Fruit fly (Drosophila melanogaster): ENCODE data around the gene Pdcd4.
A peak's percentile ranks its signal among the peaks of the same experiment; 100 is the strongest.

Pdcd4 gene

dm6 chrX:13783958-13784907 is 29.0 kb upstream of the Pdcd4 start (continued):
- TF ChIP-seq CG6854 (GFP tag; optimal IDR thresholded peaks at IDR 0.05) (no peak), topi (GFP tag; optimal IDR thresholded peaks at IDR 0.05) (peak; percentile 27), CG6808 (GFP tag; optimal IDR thresholded peaks at IDR 0.05) (peak; percentile 23), Ets96B (tag; optimal IDR thresholded peaks at IDR 0.05) (peak; percentile 27), Hr39 (GFP tag; optimal IDR thresholded peaks at IDR 0.05) (peak; percentile 38), Gug (GFP tag; IDR thresholded peaks at IDR 0.05) (peak; percentile 55; the same call in 1 of the 2 replicates), CG6163 (GFP tag; IDR thresholded peaks at IDR 0.05) (no peak), salr (GFP tag; optimal IDR thresholded peaks at IDR 0.05) (peak in 1 of 2 experiments; percentile 16), OdsH (GFP tag; optimal IDR thresholded peaks at IDR 0.05) (peak; percentile 66), Lpt (GFP tag; optimal IDR thresholded peaks at IDR 0.05) (peak; percentile 23), CG6792 (GFP tag; optimal IDR thresholded peaks at IDR 0.05) (peak; percentile 27), fd59A (GFP tag; optimal IDR thresholded peaks at IDR 0.05) (peak; percentile 28), Ets21C (GFP tag; optimal IDR thresholded peaks at IDR 0.05) (no peak), CG31627 (GFP tag; optimal IDR thresholded peaks at IDR 0.05) (peak; percentile 32), fd85E (GFP tag; optimal IDR thresholded peaks at IDR 0.05) (no peak), CG16779 (tag; optimal IDR thresholded peaks at IDR 0.05) (peak; percentile 8), Hr4 (GFP tag; optimal IDR thresholded peaks at IDR 0.05) (peak; percentile 84), CG11762 (GFP tag; optimal IDR thresholded peaks at IDR 0.05; ENCODE audit: insufficient read depth) (no peak), Hr38 (GFP tag; optimal IDR thresholded peaks at IDR 0.05) (no peak), vri (GFP tag; optimal IDR thresholded peaks at IDR 0.05) (no peak), CG10669 (GFP tag; optimal IDR thresholded peaks at IDR 0.05) (peak; percentile 33), Met (GFP tag; optimal IDR thresholded peaks at IDR 0.05) (peak; percentile 56), eg (GFP tag; IDR thresholded peaks at IDR 0.05) (peak; percentile 74), dac (GFP tag; optimal IDR thresholded peaks at IDR 0.05) (peak; percentile 58), CG3032 (tag; optimal IDR thresholded peaks at IDR 0.05) (peak; percentile 43), svp (GFP tag) (peak; percentile 49), Smox (GFP tag; optimal IDR thresholded peaks at IDR 0.05) (peak; percentile 27), CG3919 (GFP tag; optimal IDR thresholded peaks at IDR 0.05) (peak; percentile 61), CG9139 (GFP tag; optimal IDR thresholded peaks at IDR 0.05) (no peak), Blimp-1 (GFP tag; optimal IDR thresholded peaks at IDR 0.05) (no peak), net (GFP tag; optimal IDR thresholded peaks at IDR 0.05) (peak; percentile 69), Sox14 (GFP tag; optimal IDR thresholded peaks at IDR 0.05) (peak; percentile 32), achi (GFP tag; optimal IDR thresholded peaks at IDR 0.05) (peak; percentile 38), pdm3 (GFP tag; optimal IDR thresholded peaks at IDR 0.05) (peak; percentile 66)

- TF ChIP-seq dac (GFP tag; optimal IDR thresholded peaks at IDR 0.05), result peak; percentile 15
- TF ChIP-seq Eip78C (GFP tag), result peak; percentile 1
- no peak for TF ChIP-seq Sox15 (GFP tag; optimal IDR thresholded peaks at IDR 0.05)
- peak; percentile 9 for TF ChIP-seq net (GFP tag; optimal IDR thresholded peaks at IDR 0.05)
- TF ChIP-seq Sox102F (GFP tag; optimal IDR thresholded peaks at IDR 0.05), result no peak
- 0 out of 3 replicates have a peak, but pooled peaks have one; percentile 45 for TF ChIP-seq CG6163 (GFP tag; IDR thresholded peaks at IDR 0.05)
- peak; percentile 32 for TF ChIP-seq svp (GFP tag)
- peak in 1 of 2 experiments; percentile 23 for TF ChIP-seq ss (GFP tag; optimal IDR thresholded peaks at IDR 0.05)
- TF ChIP-seq esn (GFP tag; optimal IDR thresholded peaks at IDR 0.05), result peak; percentile 10
- TF ChIP-seq Blimp-1 (GFP tag; optimal IDR thresholded peaks at IDR 0.05), result peak; percentile 91
- TF ChIP-seq CG3032 (tag; optimal IDR thresholded peaks at IDR 0.05), result peak; percentile 2
- TF ChIP-seq CG11294 (GFP tag; IDR thresholded peaks at IDR 0.05), result no peak
- TF ChIP-seq Ets21C (GFP tag; optimal IDR thresholded peaks at IDR 0.05), result no peak
- TF ChIP-seq cyc (GFP tag; optimal IDR thresholded peaks at IDR 0.05), result no peak
- no peak for TF ChIP-seq Ets96B (tag; optimal IDR thresholded peaks at IDR 0.05)
- no peak for TF ChIP-seq Gug (GFP tag; IDR thresholded peaks at IDR 0.05)
- TF ChIP-seq dsx (GFP tag; optimal IDR thresholded peaks at IDR 0.05; ENCODE audit: poor library complexity, severe bottlenecking), result peak; percentile 29
- peak; percentile 38 for TF ChIP-seq Sox14 (GFP tag; optimal IDR thresholded peaks at IDR 0.05)
- 0 out of 3 replicates have a peak, but pooled peaks have one; percentile 12 for TF ChIP-seq CG8119 (GFP tag; IDR thresholded peaks at IDR 0.05)
- no peak for TF ChIP-seq CG11762 (GFP tag; optimal IDR thresholded peaks at IDR 0.05; ENCODE audit: insufficient read depth)
- TF ChIP-seq fkh (GFP tag; optimal IDR thresholded peaks at IDR 0.05), result peak; percentile 26
- TF ChIP-seq CG3919 (GFP tag; optimal IDR thresholded peaks at IDR 0.05), result peak; percentile 17
- TF ChIP-seq Smox (GFP tag; optimal IDR thresholded peaks at IDR 0.05), result no peak
- TF ChIP-seq CG34406 (GFP tag; optimal IDR thresholded peaks at IDR 0.05), result no peak
- TF ChIP-seq pdm3 (GFP tag; optimal IDR thresholded peaks at IDR 0.05), result no peak
- TF ChIP-seq CG6854 (GFP tag; optimal IDR thresholded peaks at IDR 0.05), result peak; percentile 10
- TF ChIP-seq CG6808 (GFP tag; optimal IDR thresholded peaks at IDR 0.05), result peak; percentile 18
- TF ChIP-seq spab (GFP tag; optimal IDR thresholded peaks at IDR 0.05), result no peak
These were observed 28.3 kb upstream of the Pdcd4 start, which contains the start of gene inaE for dm6 chrX:13783534-13783949. Gene inaE (plus strand): TSS chrX:13783714.
